Worm (Caenorhabditis elegans) whole organism, midembryonic: ENCODE measurements around the gene fubl-2.

ENCODE experiments used
- T22C8.4 ChIP-seq: fragments of 200-800 bp; sonication (Bioruptor generic); IDR thresholded peaks from 2 replicates; pipeline ENCODE4 v1.3.6; 2022; ENCODE audit warnings: missing genetic modification characterization, missing compliant biosample characterization
- cog-1 ChIP-seq: sonication (generic microtip); optimal IDR thresholded peaks from 2 replicates; lab custom pipeline; 2016; ENCODE audit warnings: missing genetic modification characterization, missing compliant biosample characterization
- flt-1 ChIP-seq: fragments of 200-800 bp; sonication (Bioruptor generic); IDR thresholded peaks from 2 replicates; pipeline ENCODE4 v1.3.6; 2022; ENCODE audit warnings: missing genetic modification characterization, missing compliant biosample characterization
- klf-2 ChIP-seq: fragments of 200-800 bp; sonication (Bioruptor generic); conservative IDR thresholded peaks from 2 replicates; pipeline ENCODE4 v1.3.6; 2022; ENCODE audit warnings: missing genetic modification reagents, missing genetic modification characterization, missing compliant biosample characterization
- med-1 ChIP-seq: sonication (generic microtip); optimal IDR thresholded peaks from 2 replicates; lab custom pipeline; 2017; ENCODE audit warnings: missing genetic modification characterization, mild to moderate bottlenecking, missing compliant biosample characterization, antibody characterized with exemption, missing genetic modification reagents; ENCODE audit not compliant: insufficient read depth
- ref-1 ChIP-seq: fragments of 200-800 bp; sonication (Bioruptor generic); conservative IDR thresholded peaks from 2 replicates; pipeline ENCODE4 v1.3.6; 2022; ENCODE audit warnings: missing genetic modification reagents, missing genetic modification characterization, missing compliant biosample characterization
- tab-1 ChIP-seq: fragments of 200-800 bp; sonication (Bioruptor generic); IDR thresholded peaks from 2 replicates; pipeline ENCODE4 v1.3.6; 2022; ENCODE audit warnings: missing genetic modification characterization, missing compliant biosample characterization
- ztf-23 ChIP-seq: fragments of 200-800 bp; sonication (Bioruptor generic); IDR thresholded peaks from 2 replicates; pipeline ENCODE4 v1.3.6; 2022; ENCODE audit warnings: missing genetic modification reagents, missing genetic modification characterization, missing compliant biosample characterization
- ztf-29 ChIP-seq: fragments of 200-800 bp; sonication (Bioruptor generic); IDR thresholded peaks from 2 replicates; pipeline ENCODE4 v1.3.6; 2022; ENCODE audit warnings: missing genetic modification reagents, missing genetic modification characterization, missing compliant biosample characterization

ce11 chrIII:7081488-7081887, 6.1 kb downstream of the fubl-2 start:
- TF ChIP-seq flt-1: no peak
- TF ChIP-seq ztf-29: no peak
- TF ChIP-seq T22C8.4 (GFP tag; lab: Robert Waterston, UW): no peak
- no peak for TF ChIP-seq cog-1 (tag; lab: Kevin White, UChicago)
- TF ChIP-seq ref-1 (GFP tag; lab: Robert Waterston, UW): no peak
- no peak for TF ChIP-seq ztf-23 (GFP tag; lab: Robert Waterston, UW)
- no peak for TF ChIP-seq tab-1 (GFP tag; lab: Robert Waterston, UW)
- TF ChIP-seq med-1: no peak
- TF ChIP-seq klf-2 (GFP tag; lab: Robert Waterston, UW): no peak
